Fruit fly (Drosophila melanogaster) whole organism, embryonic: ENCODE measurements around the gene CG15517.
A peak's percentile ranks its signal among the peaks of the same experiment; 100 is the strongest.

Experiments
- Abd-B ChIP-seq: fragments of 200-800 bp; sonication (Bioruptor generic); optimal IDR thresholded peaks from 2 replicates; lab custom pipeline; 2018; ENCODE audit warnings: missing biosample characterization, mild to moderate bottlenecking, missing genetic modification characterization, moderate library complexity
- Atf-2 ChIP-seq: fragments of 200-800 bp; sonication (Bioruptor generic); optimal IDR thresholded peaks from 2 replicates; lab custom pipeline; 2016; ENCODE audit warnings: missing biosample characterization, missing genetic modification characterization
- Atf3 ChIP-seq: fragments of 200-800 bp; sonication (Bioruptor generic); optimal IDR thresholded peaks from 3 replicates; lab custom pipeline; 2016; ENCODE audit warnings: missing biosample characterization, missing genetic modification characterization
- Atf6 ChIP-seq: fragments of 200-800 bp; sonication (Bioruptor generic); IDR thresholded peaks from 2 replicates; pipeline ENCODE4 v1.3.6; 2022; ENCODE audit warnings: missing biosample characterization, missing genetic modification characterization
- Bdp1 ChIP-seq: fragments of 200-800 bp; sonication (Bioruptor generic); optimal IDR thresholded peaks from 3 replicates; lab custom pipeline; 2016; ENCODE audit warnings: missing biosample characterization, missing genetic modification characterization
- CG10321 ChIP-seq: fragments of 200-800 bp; sonication (Bioruptor generic); IDR thresholded peaks from 2 replicates; pipeline ENCODE4 v1.3.6; 2022; ENCODE audit warnings: missing biosample characterization, missing genetic modification characterization
- CG10366 ChIP-seq: fragments of 200-800 bp; sonication (Bioruptor generic); IDR thresholded peaks from 2 replicates; pipeline ENCODE4 v1.3.6; 2022; ENCODE audit warnings: missing biosample characterization, missing genetic modification characterization
- CG10565 ChIP-seq: fragments of 200-800 bp; sonication (Bioruptor generic); optimal IDR thresholded peaks from 3 replicates; lab custom pipeline; 2016; ENCODE audit warnings: missing biosample characterization, mild to moderate bottlenecking, missing genetic modification characterization
- CG10959 ChIP-seq: fragments of 200-800 bp; sonication (Bioruptor generic); IDR thresholded peaks from 2 replicates; pipeline ENCODE4 v1.3.6; 2022; ENCODE audit warnings: missing biosample characterization, missing genetic modification characterization
- CG12071 ChIP-seq: fragments of 200-800 bp; sonication (Bioruptor generic); optimal IDR thresholded peaks from 3 replicates; lab custom pipeline; 2018; ENCODE audit warnings: missing biosample characterization, mild to moderate bottlenecking, missing genetic modification characterization
- CG12299 ChIP-seq: fragments of 200-800 bp; sonication (Bioruptor generic); optimal IDR thresholded peaks from 2 replicates; lab custom pipeline; 2018; ENCODE audit warnings: missing biosample characterization, mild to moderate bottlenecking, missing genetic modification characterization
- CG12744 ChIP-seq: fragments of 200-800 bp; sonication (Bioruptor generic); optimal IDR thresholded peaks from 2 replicates; lab custom pipeline; 2016; ENCODE audit warnings: missing biosample characterization, missing genetic modification characterization
- CG12942 ChIP-seq: fragments of 200-800 bp; sonication (Bioruptor generic); optimal IDR thresholded peaks from 3 replicates; lab custom pipeline; 2016; ENCODE audit warnings: missing biosample characterization, missing genetic modification characterization
- CG14050 ChIP-seq: fragments of 200-800 bp; sonication (Bioruptor generic); IDR thresholded peaks from 3 replicates; pipeline ENCODE4 v1.3.6; 2022; ENCODE audit warnings: missing biosample characterization, missing genetic modification characterization
- CG15073 ChIP-seq: fragments of 200-800 bp; sonication (Bioruptor generic); optimal IDR thresholded peaks from 2 replicates; lab custom pipeline; 2016; ENCODE audit warnings: missing biosample characterization, missing genetic modification characterization
- CG16779 ChIP-seq: fragments of 200-800 bp; sonication (Bioruptor generic); IDR thresholded peaks from 2 replicates; pipeline ENCODE4 v1.3.6; 2022; ENCODE audit warnings: missing biosample characterization, missing genetic modification characterization
- CG17359 ChIP-seq: fragments of 200-800 bp; sonication (Bioruptor generic); optimal IDR thresholded peaks from 3 replicates; lab custom pipeline; 2018; ENCODE audit warnings: missing biosample characterization, mild to moderate bottlenecking, missing genetic modification characterization, moderate library complexity
- CG18011 ChIP-seq: fragments of 200-800 bp; sonication (Bioruptor generic); optimal IDR thresholded peaks from 2 replicates; lab custom pipeline; 2017; ENCODE audit warnings: missing biosample characterization, missing genetic modification characterization, mild to moderate bottlenecking, moderate library complexity, missing genotype
- CG18476 ChIP-seq: fragments of 200-800 bp; sonication (Bioruptor generic); optimal IDR thresholded peaks from 2 replicates; lab custom pipeline; 2016; ENCODE audit warnings: missing biosample characterization, mild to moderate bottlenecking, missing genetic modification characterization
- CG31388 ChIP-seq: fragments of 200-800 bp; sonication (Bioruptor generic); optimal IDR thresholded peaks from 2 replicates; lab custom pipeline; 2016; ENCODE audit warnings: missing biosample characterization, missing genetic modification characterization
- CG34224 ChIP-seq: fragments of 200-800 bp; sonication (Bioruptor generic); IDR thresholded peaks from 3 replicates; pipeline ENCODE4 v1.3.6; 2022; ENCODE audit warnings: missing biosample characterization, missing genetic modification characterization; ENCODE audit not compliant: partially characterized antibody
- CG6854 ChIP-seq: fragments of 200-800 bp; sonication (Bioruptor generic); optimal IDR thresholded peaks from 3 replicates; lab custom pipeline; 2017; ENCODE audit warnings: missing biosample characterization, mild to moderate bottlenecking, missing genetic modification characterization
- CG8359 ChIP-seq: fragments of 200-800 bp; sonication (Bioruptor generic); optimal IDR thresholded peaks from 2 replicates; lab custom pipeline; 2017; ENCODE audit warnings: missing biosample characterization, mild to moderate bottlenecking, missing genetic modification characterization, borderline replicate concordance
- CG9215 ChIP-seq: fragments of 200-800 bp; sonication (Bioruptor generic); IDR thresholded peaks from 2 replicates; pipeline ENCODE4 v1.3.6; 2022; ENCODE audit warnings: missing biosample characterization, missing genetic modification characterization
- CG9876 ChIP-seq: fragments of 200-800 bp; sonication (Bioruptor generic); optimal IDR thresholded peaks from 2 replicates; lab custom pipeline; 2016; ENCODE audit warnings: missing biosample characterization, missing genetic modification characterization
- CTCF ChIP-seq: fragments of 200-800 bp; sonication (Bioruptor generic); optimal IDR thresholded peaks from 2 replicates; lab custom pipeline; 2017; ENCODE audit warnings: missing biosample characterization, mild to moderate bottlenecking, missing genetic modification characterization, moderate library complexity
- Dek ChIP-seq: fragments of 200-800 bp; sonication (Bioruptor generic); optimal IDR thresholded peaks from 3 replicates; lab custom pipeline; 2019; ENCODE audit warnings: missing biosample characterization, mild to moderate bottlenecking, missing genetic modification characterization, moderate library complexity
- Dip2 ChIP-seq: fragments of 200-800 bp; sonication (Bioruptor generic); IDR thresholded peaks from 2 replicates; pipeline ENCODE4 v1.3.6; 2022; ENCODE audit warnings: missing biosample characterization, missing genetic modification characterization
- Dip3 ChIP-seq: fragments of 200-800 bp; sonication (Bioruptor generic); optimal IDR thresholded peaks from 3 replicates; lab custom pipeline; 2016; ENCODE audit warnings: missing biosample characterization, missing genetic modification characterization
- Ets97D ChIP-seq: fragments of 200-800 bp; sonication (Bioruptor generic); optimal IDR thresholded peaks from 3 replicates; lab custom pipeline; 2016; ENCODE audit warnings: missing biosample characterization, missing genetic modification characterization
- H2.0 ChIP-seq: fragments of 200-800 bp; sonication (Bioruptor generic); IDR thresholded peaks from 2 replicates; pipeline ENCODE4 v1.3.6; 2022; ENCODE audit warnings: missing biosample characterization, missing genetic modification characterization
- Hr51 ChIP-seq, 2 experiments: fragments of 200-800 bp; sonication (Bioruptor generic); optimal IDR thresholded peaks; 2 replicates in 1 of 2; 3 replicates in 1 of 2; lab custom pipeline; 2016 to 2018; ENCODE audit warnings: missing biosample characterization in 2 of 2, missing genetic modification characterization in 2 of 2, mild to moderate bottlenecking in 1 of 2, moderate library complexity in 1 of 2
- Jarid2 ChIP-seq: fragments of 200-800 bp; sonication (Bioruptor generic); optimal IDR thresholded peaks from 3 replicates; lab custom pipeline; 2017; ENCODE audit warnings: mild to moderate bottlenecking, missing biosample characterization, missing genetic modification reagents, missing genetic modification characterization
- Myb ChIP-seq: fragments of 200-800 bp; sonication (Bioruptor generic); optimal IDR thresholded peaks from 2 replicates; lab custom pipeline; 2016; ENCODE audit warnings: missing biosample characterization, missing genetic modification characterization
- Ssrp ChIP-seq: fragments of 200-800 bp; sonication (Bioruptor generic); optimal IDR thresholded peaks from 2 replicates; lab custom pipeline; 2018; ENCODE audit warnings: missing biosample characterization, mild to moderate bottlenecking, missing genetic modification characterization, moderate library complexity
- az2 ChIP-seq: fragments of 200-800 bp; sonication (Bioruptor generic); optimal IDR thresholded peaks from 3 replicates; lab custom pipeline; 2016; ENCODE audit warnings: missing biosample characterization, missing genetic modification characterization
- bab2 ChIP-seq: fragments of 200-800 bp; sonication (Bioruptor generic); optimal IDR thresholded peaks from 2 replicates; lab custom pipeline; 2016; ENCODE audit warnings: missing biosample characterization, missing genetic modification characterization
- bigmax ChIP-seq: fragments of 200-800 bp; sonication (Bioruptor generic); optimal IDR thresholded peaks from 2 replicates; lab custom pipeline; 2018; ENCODE audit warnings: missing biosample characterization, mild to moderate bottlenecking, missing genetic modification characterization
- dati ChIP-seq: fragments of 200-800 bp; sonication (Bioruptor generic); IDR thresholded peaks from 2 replicates; pipeline ENCODE4 v1.3.6; 2022; ENCODE audit warnings: missing biosample characterization, missing genetic modification characterization
- disco-r ChIP-seq: fragments of 200-800 bp; sonication (Bioruptor generic); optimal IDR thresholded peaks from 2 replicates; lab custom pipeline; 2016; ENCODE audit warnings: missing biosample characterization, missing genetic modification characterization
- gem ChIP-seq: fragments of 200-800 bp; sonication (Bioruptor generic); optimal IDR thresholded peaks from 2 replicates; lab custom pipeline; 2019; ENCODE audit warnings: missing biosample characterization, mild to moderate bottlenecking, missing genetic modification characterization, moderate library complexity
- her ChIP-seq: fragments of 200-800 bp; sonication (Bioruptor generic); optimal IDR thresholded peaks from 2 replicates; lab custom pipeline; 2016; ENCODE audit warnings: missing biosample characterization, missing genetic modification characterization
- inv ChIP-seq: fragments of 200-800 bp; sonication (Bioruptor generic); IDR thresholded peaks from 2 replicates; pipeline ENCODE4 v1.3.6; 2022; ENCODE audit warnings: missing biosample characterization, missing genetic modification characterization; ENCODE audit not compliant: partially characterized antibody
- kay ChIP-seq: fragments of 200-800 bp; sonication (Bioruptor generic); optimal IDR thresholded peaks from 2 replicates; lab custom pipeline; 2016; ENCODE audit warnings: missing biosample characterization, missing genetic modification characterization
- ken ChIP-seq: fragments of 200-800 bp; sonication (Bioruptor generic); IDR thresholded peaks from 3 replicates; pipeline ENCODE4 v1.3.6; 2022; ENCODE audit warnings: missing biosample characterization, missing genetic modification characterization
- lab ChIP-seq: fragments of 200-800 bp; sonication (Bioruptor generic); optimal IDR thresholded peaks from 3 replicates; lab custom pipeline; 2017; ENCODE audit warnings: missing biosample characterization, missing genetic modification characterization, mild to moderate bottlenecking, moderate library complexity, missing genetic modification reagents
- phol ChIP-seq: fragments of 200-800 bp; sonication (Bioruptor generic); optimal IDR thresholded peaks from 3 replicates; lab custom pipeline; 2018; ENCODE audit warnings: missing biosample characterization, mild to moderate bottlenecking, missing genetic modification characterization, moderate library complexity
- rib ChIP-seq: fragments of 200-800 bp; sonication (Bioruptor generic); IDR thresholded peaks from 2 replicates; pipeline ENCODE4 v1.3.6; 2022; ENCODE audit warnings: missing biosample characterization, missing genetic modification characterization
- stc ChIP-seq: fragments of 200-800 bp; sonication (Bioruptor generic); IDR thresholded peaks from 2 replicates; pipeline ENCODE4 v1.3.6; 2022; ENCODE audit warnings: missing biosample characterization, missing genetic modification characterization
- tio ChIP-seq: fragments of 200-800 bp; sonication (Bioruptor generic); optimal IDR thresholded peaks from 2 replicates; lab custom pipeline; 2017; ENCODE audit warnings: missing biosample characterization, missing genetic modification characterization, inconsistent platforms
- ttk ChIP-seq: fragments of 200-800 bp; sonication (Bioruptor generic); IDR thresholded peaks from 2 replicates; pipeline ENCODE4 v2.1.2; 2022; ENCODE audit warnings: missing biosample characterization, missing genetic modification characterization
- tx ChIP-seq: fragments of 200-800 bp; sonication (Bioruptor generic); optimal IDR thresholded peaks from 2 replicates; lab custom pipeline; 2016; ENCODE audit warnings: missing biosample characterization, missing genetic modification characterization

The CG15517 gene

dm6 chr3R:29935756-29936155, 32.1 kb upstream of the CG15517 start, which contains the start of the genes eIF2Balpha and Vps13B (continued):
- peak; percentile 32; the same call in 1 of the 2 replicates for TF ChIP-seq H2.0 (GFP tag; lab: Robert Waterston, UW)
- TF ChIP-seq CG6854 (GFP tag; lab: Kevin White, UChicago): no peak
- no peak for TF ChIP-seq CG12071 (GFP tag; lab: Kevin White, UChicago)
- no peak for TF ChIP-seq Jarid2 (GFP tag; lab: Kevin White, UChicago)
- TF ChIP-seq Hr51 (GFP tag; optimal IDR thresholded peaks at IDR 0.05; lab: Kevin White, UChicago): no peak
- TF ChIP-seq her: no peak
- no peak for TF ChIP-seq Atf3 (GFP tag; lab: Kevin White, UChicago)
- TF ChIP-seq gem (tag; lab: Kevin White, UChicago): no peak
- TF ChIP-seq CG12942 (GFP tag; lab: Kevin White, UChicago): no peak
- TF ChIP-seq lab: no peak
- TF ChIP-seq CG10321 (GFP tag; lab: Robert Waterston, UW): no peak
- TF ChIP-seq ttk: no peak
- TF ChIP-seq phol (tag; lab: Kevin White, UChicago): no peak
- TF ChIP-seq CG34224 (GFP tag; lab: Robert Waterston, UW): peak; percentile 84
- TF ChIP-seq CG17359 (tag; lab: Kevin White, UChicago): no peak
- no peak for TF ChIP-seq rib (GFP tag; lab: Robert Waterston, UW)
- peak; percentile 80 for TF ChIP-seq bigmax
- peak; percentile 61; the same call in 1 of the 2 replicates for TF ChIP-seq inv (GFP tag; lab: Robert Waterston, UW)
- TF ChIP-seq Atf-2 (GFP tag; lab: Kevin White, UChicago): no peak
- no peak for TF ChIP-seq CG12299
- TF ChIP-seq Dek: no peak
- no peak for TF ChIP-seq tx (GFP tag; lab: Kevin White, UChicago)
- TF ChIP-seq kay (GFP tag; lab: Kevin White, UChicago): no peak
- no peak for TF ChIP-seq az2 (GFP tag; lab: Kevin White, UChicago)
- TF ChIP-seq CG9876 (GFP tag; lab: Kevin White, UChicago): no peak
- 0 out of 2 replicates have a peak, but pooled peaks have one; percentile 6 for TF ChIP-seq CG10959 (GFP tag; lab: Robert Waterston, UW)
- no peak for TF ChIP-seq Ssrp (tag; lab: Kevin White, UChicago)
- 0 out of 2 replicates have a peak, but pooled peaks have one; percentile 33 for TF ChIP-seq Atf6 (GFP tag; lab: Robert Waterston, UW)
- no peak for TF ChIP-seq CG18011 (GFP tag; lab: Kevin White, UChicago)
- TF ChIP-seq CG16779: no peak
- TF ChIP-seq CG10366 (GFP tag; lab: Robert Waterston, UW): no peak
- no peak for TF ChIP-seq tio
- TF ChIP-seq CG15073 (GFP tag; lab: Kevin White, UChicago): no peak
- TF ChIP-seq Myb (GFP tag; lab: Kevin White, UChicago): no peak
- no peak for TF ChIP-seq ken (GFP tag; lab: Robert Waterston, UW)
- TF ChIP-seq CG8359 (GFP tag; lab: Kevin White, UChicago): no peak
- TF ChIP-seq Ets97D (GFP tag; lab: Kevin White, UChicago): no peak
- TF ChIP-seq Abd-B (GFP tag; lab: Kevin White, UChicago): no peak
- TF ChIP-seq bab2: no peak
- TF ChIP-seq CG18476 (GFP tag; lab: Kevin White, UChicago): no peak
- TF ChIP-seq CG12744 (GFP tag; lab: Kevin White, UChicago): no peak
- TF ChIP-seq stc (GFP tag; lab: Robert Waterston, UW): no peak
- TF ChIP-seq dati (GFP tag; lab: Robert Waterston, UW): no peak
- TF ChIP-seq CG31388: no peak
- no peak for TF ChIP-seq CG9215
- no peak for TF ChIP-seq CG10565
- no peak for TF ChIP-seq Dip3 (GFP tag; lab: Kevin White, UChicago)
- TF ChIP-seq CG14050 (GFP tag; lab: Robert Waterston, UW): no peak
- no peak for TF ChIP-seq Bdp1 (GFP tag; lab: Kevin White, UChicago)
- no peak for TF ChIP-seq disco-r
- TF ChIP-seq CTCF (GFP tag; lab: Kevin White, UChicago): no peak
- no peak for TF ChIP-seq Dip2 (GFP tag; lab: Robert Waterston, UW)
